Fruit fly (Drosophila melanogaster) whole organism, wandering third instar larva: ENCODE results near the gene GAA1.

ENCODE experiments used
- Abd-B ChIP-seq: fragments of >200 bp; optimal IDR thresholded peaks from 2 replicates; lab custom pipeline; 2017; ENCODE audit warnings: missing biosample characterization, missing genetic modification characterization
- CG32264 ChIP-seq: fragments of 200-800 bp; sonication (Bioruptor generic); optimal IDR thresholded peaks from 2 replicates; lab custom pipeline; 2016; ENCODE audit warnings: missing biosample characterization, missing genetic modification characterization
- CG9705 ChIP-seq: fragments of 200-800 bp; sonication (Bioruptor generic); optimal IDR thresholded peaks from 2 replicates; lab custom pipeline; 2018; ENCODE audit warnings: missing biosample characterization, mild to moderate bottlenecking, missing genetic modification characterization
- CrebA ChIP-seq: fragments of 200-800 bp; sonication (Bioruptor generic); optimal IDR thresholded peaks from 2 replicates; lab custom pipeline; 2016; ENCODE audit warnings: missing biosample characterization, mild to moderate bottlenecking, missing genetic modification characterization, borderline replicate concordance
- Dfd ChIP-seq: fragments of >200 bp; optimal IDR thresholded peaks from 2 replicates; lab custom pipeline; 2017; ENCODE audit warnings: missing biosample characterization, missing genetic modification characterization
- Dif ChIP-seq: fragments of 200-275, 200-300 bp; sonication (Bioruptor generic); optimal IDR thresholded peaks from 2 replicates; lab custom pipeline; 2018; ENCODE audit warnings: missing biosample characterization, missing genetic modification characterization; ENCODE audit not compliant: partially characterized antibody
- GATAd ChIP-seq: sonication (Bioruptor generic); optimal IDR thresholded peaks from 2 replicates; lab custom pipeline; 2016; ENCODE audit warnings: missing biosample characterization, missing genetic modification characterization
- HLH106 ChIP-seq: fragments of 200-800 bp; optimal IDR thresholded peaks from 3 replicates; lab custom pipeline; 2019; ENCODE audit warnings: missing biosample characterization, mild to moderate bottlenecking, missing genetic modification characterization, moderate library complexity
- Hnf4 ChIP-seq: fragments of 200-800 bp; sonication (Bioruptor generic); optimal IDR thresholded peaks from 2 replicates; lab custom pipeline; 2016; ENCODE audit warnings: missing biosample characterization, mild to moderate bottlenecking, missing genetic modification characterization
- Hr78 ChIP-seq: fragments of >200 bp; optimal IDR thresholded peaks from 2 replicates; lab custom pipeline; 2017; ENCODE audit warnings: missing biosample characterization, missing genetic modification characterization
- Hr83 ChIP-seq: fragments of 200-300 bp; sonication (Bioruptor generic); optimal IDR thresholded peaks from 2 replicates; lab custom pipeline; 2016; ENCODE audit warnings: missing biosample characterization, mild to moderate bottlenecking, missing genetic modification characterization, moderate library complexity; ENCODE audit not compliant: poor library complexity, severe bottlenecking
- Jra ChIP-seq: sonication (Bioruptor generic); optimal IDR thresholded peaks from 2 replicates; lab custom pipeline; 2016; ENCODE audit warnings: missing biosample characterization, missing genetic modification characterization
- Mio ChIP-seq: sonication (Bioruptor generic); optimal IDR thresholded peaks from 2 replicates; lab custom pipeline; 2016; ENCODE audit warnings: missing biosample characterization, missing genetic modification characterization
- Myc ChIP-seq: fragments of >200 bp; optimal IDR thresholded peaks from 2 replicates; lab custom pipeline; 2017
- N ChIP-seq: fragments of >200 bp; optimal IDR thresholded peaks from 2 replicates; lab custom pipeline; 2018; ENCODE audit warnings: missing biosample characterization, missing external identifiers, missing genetic modification characterization
- OdsH ChIP-seq: fragments of 200-800 bp; sonication (Bioruptor generic); optimal IDR thresholded peaks from 2 replicates; lab custom pipeline; 2016; ENCODE audit warnings: missing biosample characterization, mild to moderate bottlenecking, missing genetic modification characterization
- Rel ChIP-seq, 2 experiments: fragments of 200-800 bp; sonication (Bioruptor generic) in 1 of 2; optimal IDR thresholded peaks; 2 replicates in 1 of 2; 3 replicates in 1 of 2; lab custom pipeline; 2016 to 2019; ENCODE audit warnings: mild to moderate bottlenecking in 2 of 2, missing biosample characterization in 2 of 2, missing genetic modification characterization in 2 of 2, moderate library complexity in 1 of 2
- Sp1 ChIP-seq: fragments of 200-800 bp; sonication (Bioruptor generic); optimal IDR thresholded peaks from 3 replicates; lab custom pipeline; 2019; ENCODE audit warnings: missing biosample characterization, mild to moderate bottlenecking, missing genetic modification characterization, moderate library complexity
- Vsx2 ChIP-seq: fragments of 200-300, 225-300 bp; sonication (Bioruptor generic); optimal IDR thresholded peaks from 2 replicates; lab custom pipeline; 2018; ENCODE audit warnings: missing biosample characterization, missing genetic modification characterization; ENCODE audit not compliant: partially characterized antibody
- br ChIP-seq: fragments of 200-800 bp; sonication (Bioruptor generic); optimal IDR thresholded peaks from 2 replicates; lab custom pipeline; 2016; ENCODE audit warnings: missing biosample characterization, missing genetic modification characterization
- brk ChIP-seq: fragments of 200-800 bp; sonication (Bioruptor generic); optimal IDR thresholded peaks from 2 replicates; lab custom pipeline; 2016; ENCODE audit warnings: missing biosample characterization, mild to moderate bottlenecking, missing genetic modification characterization
- dl ChIP-seq, 2 experiments: fragments of 175-275, 200-275 bp in 1 of 2; fragments of 200-275 bp in 1 of 2; sonication (Bioruptor generic); optimal IDR thresholded peaks; lab custom pipeline; 2018; ENCODE audit warnings: mild to moderate bottlenecking in 2 of 2, missing biosample characterization in 2 of 2, missing genetic modification characterization in 2 of 2, moderate library complexity in 2 of 2; ENCODE audit not compliant: partially characterized antibody in 2 of 2, insufficient read depth in 1 of 2
- dmrt93B ChIP-seq: fragments of 200-800 bp; sonication (Bioruptor generic); optimal IDR thresholded peaks from 2 replicates; lab custom pipeline; 2018; ENCODE audit warnings: missing biosample characterization, mild to moderate bottlenecking, missing genetic modification characterization
- dsf ChIP-seq: sonication (Bioruptor generic); optimal IDR thresholded peaks from 2 replicates; lab custom pipeline; 2016; ENCODE audit warnings: missing biosample characterization, missing genetic modification characterization, borderline replicate concordance
- ey ChIP-seq: fragments of 200-800 bp; sonication (Bioruptor generic); optimal IDR thresholded peaks from 2 replicates; lab custom pipeline; 2016; ENCODE audit warnings: missing biosample characterization, missing genetic modification characterization
- foxo ChIP-seq, 2 experiments: fragments of 200-800 bp; sonication (Bioruptor generic); optimal IDR thresholded peaks; 2 replicates in 1 of 2; 3 replicates in 1 of 2; lab custom pipeline; 2016 to 2017; ENCODE audit warnings: missing biosample characterization in 2 of 2, missing genetic modification characterization in 2 of 2
- fru ChIP-seq: fragments of 200-800 bp; sonication (Bioruptor generic); optimal IDR thresholded peaks from 3 replicates; lab custom pipeline; 2016; ENCODE audit warnings: missing biosample characterization, mild to moderate bottlenecking, missing genetic modification characterization
- h ChIP-seq: fragments of 200-800 bp; sonication (Bioruptor generic); optimal IDR thresholded peaks from 3 replicates; lab custom pipeline; 2016; ENCODE audit warnings: missing biosample characterization, mild to moderate bottlenecking, missing genetic modification characterization
- jim ChIP-seq: fragments of 175-275, 200-325 bp; sonication (Bioruptor generic); optimal IDR thresholded peaks from 2 replicates; lab custom pipeline; 2016; ENCODE audit warnings: missing biosample characterization, mild to moderate bottlenecking, missing genetic modification characterization
- lola ChIP-seq: fragments of >200 bp; optimal IDR thresholded peaks from 2 replicates; lab custom pipeline; 2017; ENCODE audit warnings: missing biosample characterization, missing genetic modification characterization
- pan ChIP-seq: fragments of >200 bp; optimal IDR thresholded peaks from 2 replicates; lab custom pipeline; 2017
- psq ChIP-seq: fragments of 200-800 bp; sonication (Bioruptor generic); optimal IDR thresholded peaks from 3 replicates; lab custom pipeline; 2017; ENCODE audit warnings: missing biosample characterization, mild to moderate bottlenecking, missing genetic modification characterization, moderate library complexity
- rgr ChIP-seq: fragments of 200-800 bp; sonication (Bioruptor generic); optimal IDR thresholded peaks from 3 replicates; lab custom pipeline; 2016; ENCODE audit warnings: missing biosample characterization, mild to moderate bottlenecking, missing genetic modification characterization
- sage ChIP-seq: fragments of 200-800 bp; sonication (Bioruptor generic); optimal IDR thresholded peaks from 2 replicates; lab custom pipeline; 2016; ENCODE audit warnings: missing biosample characterization, mild to moderate bottlenecking, missing genetic modification characterization
- sv ChIP-seq: fragments of 200-800 bp; sonication (Bioruptor generic); optimal IDR thresholded peaks from 3 replicates; lab custom pipeline; 2016; ENCODE audit warnings: missing biosample characterization, missing genetic modification characterization
- tai ChIP-seq: sonication (Bioruptor generic); optimal IDR thresholded peaks from 2 replicates; lab custom pipeline; 2016; ENCODE audit warnings: missing biosample characterization, missing genetic modification characterization
- usp ChIP-seq: fragments of >200 bp; optimal IDR thresholded peaks from 2 replicates; lab custom pipeline; 2017; ENCODE audit warnings: missing biosample characterization, missing genetic modification characterization
- woc ChIP-seq: sonication (Bioruptor generic); optimal IDR thresholded peaks from 2 replicates; lab custom pipeline; 2016; ENCODE audit warnings: missing biosample characterization, mild to moderate bottlenecking, missing genetic modification characterization

The GAA1 gene

dm6 chrX:5888260-5888659 is 15.1 kb upstream of the GAA1 start:
- TF ChIP-seq Sp1 (GFP tag; lab: Kevin White, UChicago) (peak; percentile 26), Myc (lab: Kevin White, UChicago) (no peak), brk (GFP tag; lab: Kevin White, UChicago) (no peak), fru (GFP tag; lab: Kevin White, UChicago) (peak; percentile 33), HLH106 (peak; percentile 36), woc (GFP tag; lab: Kevin White, UChicago) (peak; percentile 15), h (GFP tag; lab: Kevin White, UChicago) (peak; percentile 31), foxo (GFP tag; optimal IDR thresholded peaks at IDR 0.05; lab: Kevin White, UChicago) (peak in 1 of 2 experiments; percentile 2)

dm6 chrX:5886764-5887555 is 13.8 kb upstream of the GAA1 start:
- TF ChIP-seq dsf (GFP tag; lab: Kevin White, UChicago) (no peak), OdsH (GFP tag; lab: Kevin White, UChicago) (peak; percentile 90), Mio (GFP tag; lab: Kevin White, UChicago) (peak; percentile 53), brk (GFP tag; lab: Kevin White, UChicago) (peak; percentile 65), HLH106 (peak; percentile 85), Myc (lab: Kevin White, UChicago) (no peak), Vsx2 (GFP tag; lab: Kevin White, UChicago) (peak; percentile 88), psq (GFP tag; lab: Kevin White, UChicago) (peak; percentile 96), pan (no peak), sage (GFP tag; lab: Kevin White, UChicago) (peak; percentile 64), Abd-B (no peak), h (GFP tag; lab: Kevin White, UChicago) (peak; percentile 95), Dfd (GFP tag; lab: Kevin White, UChicago) (no peak), Hr83 (peak; percentile 20), Dif (GFP tag; lab: Kevin White, UChicago) (peak; percentile 85), dl (GFP tag; optimal IDR thresholded peaks at IDR 0.05; lab: Kevin White, UChicago; ENCODE audit: insufficient read depth in 1 of 2, partially characterized antibody in 2 of 2) (peak; percentile 86 to 87), foxo (GFP tag; optimal IDR thresholded peaks at IDR 0.05; lab: Kevin White, UChicago) (peak; percentile 28 to 91), ey (GFP tag; lab: Kevin White, UChicago) (peak; percentile 91), GATAd (GFP tag; lab: Kevin White, UChicago) (no peak), tai (GFP tag; lab: Kevin White, UChicago) (no peak), fru (GFP tag; lab: Kevin White, UChicago) (peak; percentile 91), CrebA (GFP tag; lab: Kevin White, UChicago) (no peak), CG9705 (GFP tag; lab: Kevin White, UChicago) (peak; percentile 67), Sp1 (GFP tag; lab: Kevin White, UChicago) (peak; percentile 80), Hnf4 (GFP tag; lab: Kevin White, UChicago) (peak; percentile 92), CG32264 (GFP tag; lab: Kevin White, UChicago) (peak; percentile 65), Hr78 (GFP tag; lab: Kevin White, UChicago) (no peak), Jra (GFP tag; lab: Kevin White, UChicago) (peak; percentile 73), sv (GFP tag; lab: Kevin White, UChicago) (no peak), usp (no peak), Rel (GFP tag; optimal IDR thresholded peaks at IDR 0.05; lab: Kevin White, UChicago) (peak; percentile 21), Rel (tag; optimal IDR thresholded peaks at IDR 0.05; lab: Kevin White, UChicago) (peak; percentile 83), dmrt93B (peak; percentile 72), rgr (GFP tag; lab: Kevin White, UChicago) (peak; percentile 88), N (GFP tag; lab: Kevin White, UChicago) (no peak), lola (no peak), br (peak; percentile 86), woc (GFP tag; lab: Kevin White, UChicago) (peak; percentile 95), jim (GFP tag; lab: Kevin White, UChicago) (peak; percentile 34)
